Worm (Caenorhabditis elegans) whole organism, early embryonic: ENCODE data around the gene zhit-1.

Experiments
- B0310.2 ChIP-seq: sonication (generic microtip); optimal IDR thresholded peaks from 2 replicates; lab custom pipeline; 2016; ENCODE audit warnings: mild to moderate bottlenecking, missing genetic modification characterization, missing compliant biosample characterization
- F13C5.2 ChIP-seq: sonication (generic microtip); optimal IDR thresholded peaks from 2 replicates; lab custom pipeline; 2017; ENCODE audit warnings: mild to moderate bottlenecking, missing genetic modification characterization, inconsistent platforms, missing compliant biosample characterization
- aly-1 ChIP-seq: sonication (generic microtip); optimal IDR thresholded peaks from 2 replicates; lab custom pipeline; 2016; ENCODE audit warnings: missing genetic modification characterization, missing compliant biosample characterization
- ama-1 ChIP-seq: fragments of 150-350 bp; optimal IDR thresholded peaks from 2 replicates; lab custom pipeline; 2014
- ceh-13 ChIP-seq: fragments of 200-800 bp; sonication (Bioruptor generic); optimal IDR thresholded peaks from 2 replicates; lab custom pipeline; 2018; ENCODE audit warnings: mild to moderate bottlenecking, missing genetic modification characterization, missing compliant biosample characterization
- ceh-36 ChIP-seq: sonication (generic microtip); optimal IDR thresholded peaks from 2 replicates; lab custom pipeline; 2016; ENCODE audit warnings: missing genetic modification characterization, inconsistent platforms, missing compliant biosample characterization
- ets-7 ChIP-seq: sonication (generic microtip); optimal IDR thresholded peaks from 2 replicates; lab custom pipeline; 2016; ENCODE audit warnings: missing genotype, missing genetic modification characterization, missing compliant biosample characterization
- flt-1 ChIP-seq: fragments of 200-800 bp; sonication (Bioruptor generic); IDR thresholded peaks from 2 replicates; pipeline ENCODE4 v1.3.6; 2022; ENCODE audit warnings: missing genetic modification characterization, missing compliant biosample characterization
- hmbx-1 ChIP-seq: sonication (generic microtip); optimal IDR thresholded peaks from 2 replicates; lab custom pipeline; 2016; ENCODE audit warnings: mild to moderate bottlenecking, missing genetic modification characterization, missing compliant biosample characterization
- hmg-4 ChIP-seq: fragments of 200-800 bp; sonication (Bioruptor generic); optimal IDR thresholded peaks from 2 replicates; lab custom pipeline; 2018; ENCODE audit warnings: mild to moderate bottlenecking, missing genetic modification characterization, missing compliant biosample characterization
- hnd-1 ChIP-seq: sonication (generic microtip); optimal IDR thresholded peaks from 2 replicates; lab custom pipeline; 2016; ENCODE audit warnings: missing genetic modification characterization, missing compliant biosample characterization
- pes-1 ChIP-seq: fragments of 200-800 bp; sonication (Bioruptor generic); IDR thresholded peaks from 2 replicates; pipeline ENCODE4 v1.3.6; 2022; ENCODE audit warnings: missing genetic modification reagents, missing genetic modification characterization, missing compliant biosample characterization
- scrt-1 ChIP-seq: fragments of 200-800 bp; sonication (Bioruptor generic); IDR thresholded peaks from 2 replicates; pipeline ENCODE4 v1.3.6; 2022; ENCODE audit warnings: missing genetic modification characterization, missing compliant biosample characterization
- sea-1 ChIP-seq: fragments of 200-800 bp; sonication (Bioruptor generic); conservative IDR thresholded peaks from 2 replicates; pipeline ENCODE4 v1.3.6; 2022; ENCODE audit warnings: missing genetic modification characterization, missing compliant biosample characterization
- tbx-11 ChIP-seq: fragments of 200-800 bp; sonication (Bioruptor generic); IDR thresholded peaks from 2 replicates; pipeline ENCODE4 v1.3.6; 2022; ENCODE audit warnings: missing genetic modification characterization, missing compliant biosample characterization
- tbx-37 ChIP-seq: fragments of 200-800 bp; sonication (Bioruptor generic); conservative IDR thresholded peaks from 2 replicates; pipeline ENCODE4 v1.3.6; 2022; ENCODE audit warnings: missing genetic modification reagents, missing genetic modification characterization, missing compliant biosample characterization
- tra-4 ChIP-seq: sonication (generic microtip); optimal IDR thresholded peaks from 2 replicates; lab custom pipeline; 2017; ENCODE audit warnings: missing genetic modification characterization, missing compliant biosample characterization

The zhit-1 gene

DNA sequence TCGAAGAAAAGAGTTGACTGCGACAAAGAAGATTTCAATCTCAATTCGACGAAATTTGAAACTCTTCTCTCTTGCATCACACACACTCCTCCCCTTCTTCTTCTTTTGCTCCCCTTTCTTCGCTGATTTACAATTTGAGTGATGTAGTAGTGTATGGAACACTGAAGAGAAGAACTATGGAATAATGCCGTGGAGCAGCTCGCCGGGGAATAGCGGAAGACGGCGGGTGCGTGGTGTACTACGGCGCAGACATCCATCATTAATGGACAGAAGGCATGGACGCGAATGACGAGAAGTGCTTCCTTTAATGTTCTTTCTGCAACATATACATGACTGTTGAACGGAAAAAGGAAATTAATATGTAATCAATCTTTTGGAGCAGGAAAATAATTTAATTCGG, 13.5 kb downstream of the zhit-1 start:
- TF ChIP-seq aly-1 (tag; lab: Kevin White, UChicago) = no peak
- TF ChIP-seq sea-1 = no peak
- no peak for TF ChIP-seq tbx-37 (GFP tag; lab: Robert Waterston, UW)
- TF ChIP-seq hmbx-1 (tag; lab: Kevin White, UChicago) = no peak
- TF ChIP-seq ceh-36 (tag; lab: Kevin White, UChicago) = no peak
- no peak for TF ChIP-seq tra-4
- TF ChIP-seq ets-7 (tag; lab: Kevin White, UChicago) = no peak
- no peak for TF ChIP-seq F13C5.2 (tag; lab: Kevin White, UChicago)
- no peak for TF ChIP-seq pes-1 (GFP tag; lab: Robert Waterston, UW)
- TF ChIP-seq flt-1 (GFP tag; lab: Robert Waterston, UW) = no peak
- TF ChIP-seq tbx-11 (GFP tag; lab: Robert Waterston, UW) = no peak
- no peak for TF ChIP-seq B0310.2 (tag; lab: Kevin White, UChicago)
- no peak for TF ChIP-seq hmg-4 (GFP tag; lab: Kevin White, UChicago)
- no peak for TF ChIP-seq hnd-1
- TF ChIP-seq ceh-13 (GFP tag; lab: Kevin White, UChicago) = no peak
- no peak for TF ChIP-seq scrt-1 (GFP tag; lab: Robert Waterston, UW)

DNA sequence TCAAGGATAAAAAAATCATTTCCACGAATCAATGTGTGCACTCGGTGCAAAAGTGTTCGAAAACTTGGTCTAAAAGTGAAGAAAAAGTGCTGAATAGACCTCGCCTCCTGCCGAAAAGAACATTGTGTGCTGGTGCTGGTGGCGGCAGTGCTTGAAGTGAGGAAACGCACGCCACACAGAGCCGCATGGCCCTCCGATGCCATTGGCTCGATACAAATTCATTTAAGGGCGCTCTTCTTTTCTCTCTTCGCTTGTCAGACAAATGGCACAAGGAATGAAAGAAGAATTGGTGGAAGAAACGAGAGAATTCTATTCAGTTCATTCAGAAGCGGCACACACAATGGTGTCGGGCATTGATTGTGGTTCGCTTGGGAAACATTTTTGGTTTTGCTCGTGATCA, 14.0 kb downstream of the zhit-1 start:
- no peak for TF ChIP-seq ets-7 (tag; lab: Kevin White, UChicago)
- no peak for TF ChIP-seq tbx-11 (GFP tag; lab: Robert Waterston, UW)
- no peak for TF ChIP-seq hmbx-1 (tag; lab: Kevin White, UChicago)
- TF ChIP-seq ama-1 (lab: Kevin White, UChicago) = no peak
- no peak for TF ChIP-seq sea-1
- no peak for TF ChIP-seq scrt-1 (GFP tag; lab: Robert Waterston, UW)

DNA sequence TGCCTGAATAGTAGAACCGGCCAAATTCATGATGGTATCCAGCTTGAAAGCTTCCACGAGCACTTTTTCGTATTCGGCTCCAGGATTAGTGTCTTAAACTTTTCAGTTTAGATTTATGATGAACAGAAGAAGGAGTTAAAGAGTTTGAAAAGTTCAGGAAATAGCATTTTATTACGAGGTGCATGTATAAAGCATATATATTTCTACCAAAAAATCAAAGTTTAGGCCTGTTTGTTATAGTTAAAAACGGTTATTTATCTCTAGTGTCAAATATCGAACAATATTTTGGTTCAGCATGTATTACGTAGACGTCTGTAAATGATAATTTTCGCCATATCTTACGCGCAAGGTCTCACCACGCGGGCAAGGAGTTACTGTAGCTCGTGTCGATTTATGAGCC, 15.0 kb downstream of the zhit-1 start, which contains the start of gene klc-2:
TSS of gene klc-2 (minus strand) at position 101 of the 400 bp plus-strand sequence.
- no peak for TF ChIP-seq sea-1
- no peak for TF ChIP-seq pes-1 (GFP tag; lab: Robert Waterston, UW)
- no peak for TF ChIP-seq hmg-4 (GFP tag; lab: Kevin White, UChicago)
- no peak for TF ChIP-seq tra-4
- TF ChIP-seq aly-1 (tag; lab: Kevin White, UChicago) = no peak
- no peak for TF ChIP-seq B0310.2 (tag; lab: Kevin White, UChicago)

DNA sequence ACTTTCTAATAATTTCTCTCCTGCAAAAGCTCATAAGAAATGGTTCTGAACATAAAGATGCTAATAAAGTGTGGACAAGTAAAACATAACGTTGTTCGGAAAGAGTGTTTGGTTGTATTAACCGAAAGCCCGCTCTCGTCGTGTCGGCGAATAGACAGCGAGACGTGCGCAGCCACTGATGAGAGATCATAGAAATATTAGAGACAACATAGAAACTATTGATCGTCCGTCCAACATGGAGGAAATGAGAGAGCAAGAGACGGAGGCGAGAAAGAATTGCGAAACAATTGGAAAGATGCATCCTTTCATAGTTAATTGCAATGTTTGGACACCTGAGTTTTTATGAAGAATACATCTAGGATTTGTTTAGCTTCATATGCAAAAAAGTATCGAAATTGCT, 15.8 kb downstream of the zhit-1 start:
- TF ChIP-seq hmg-4 (GFP tag; lab: Kevin White, UChicago) (no peak), flt-1 (GFP tag; lab: Robert Waterston, UW) (no peak), sea-1 (no peak), tbx-11 (GFP tag; lab: Robert Waterston, UW) (no peak), F13C5.2 (tag; lab: Kevin White, UChicago) (peak; percentile 40), tra-4 (no peak), aly-1 (tag; lab: Kevin White, UChicago) (no peak)

DNA sequence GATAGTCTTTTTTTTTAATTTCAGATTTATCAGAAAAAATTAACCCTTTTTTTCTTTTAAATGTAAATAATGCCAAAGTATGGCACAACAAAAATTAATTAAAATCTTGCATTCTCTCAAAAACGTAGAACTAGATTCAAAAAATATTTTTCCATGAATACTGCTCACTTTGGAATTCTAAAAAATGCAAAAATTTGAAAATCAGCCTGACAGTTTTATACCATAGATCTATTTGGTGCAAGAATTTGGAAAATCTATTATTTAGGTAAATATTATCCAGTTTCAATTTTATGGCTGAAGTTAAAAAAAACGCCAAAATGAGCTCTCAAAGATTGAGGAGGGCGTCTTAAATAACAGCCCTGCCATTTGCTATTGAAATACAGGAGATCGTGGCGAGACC, 16.7 kb downstream of the zhit-1 start:
- no peak for TF ChIP-seq hmbx-1 (tag; lab: Kevin White, UChicago)
- no peak for TF ChIP-seq tbx-11 (GFP tag; lab: Robert Waterston, UW)
- TF ChIP-seq F13C5.2 (tag; lab: Kevin White, UChicago) = no peak
- no peak for TF ChIP-seq ets-7 (tag; lab: Kevin White, UChicago)
- no peak for TF ChIP-seq ceh-13 (GFP tag; lab: Kevin White, UChicago)
- TF ChIP-seq B0310.2 (tag; lab: Kevin White, UChicago) = no peak
- no peak for TF ChIP-seq tra-4
- TF ChIP-seq ama-1 (lab: Kevin White, UChicago) = no peak
- TF ChIP-seq hnd-1 = no peak
- no peak for TF ChIP-seq ceh-36 (tag; lab: Kevin White, UChicago)
- TF ChIP-seq hmg-4 (GFP tag; lab: Kevin White, UChicago) = no peak
- TF ChIP-seq scrt-1 (GFP tag; lab: Robert Waterston, UW) = no peak
- TF ChIP-seq flt-1 (GFP tag; lab: Robert Waterston, UW) = no peak
- TF ChIP-seq sea-1 = no peak
- no peak for TF ChIP-seq aly-1 (tag; lab: Kevin White, UChicago)
- no peak for TF ChIP-seq tbx-37 (GFP tag; lab: Robert Waterston, UW)
- no peak for TF ChIP-seq pes-1 (GFP tag; lab: Robert Waterston, UW)

DNA sequence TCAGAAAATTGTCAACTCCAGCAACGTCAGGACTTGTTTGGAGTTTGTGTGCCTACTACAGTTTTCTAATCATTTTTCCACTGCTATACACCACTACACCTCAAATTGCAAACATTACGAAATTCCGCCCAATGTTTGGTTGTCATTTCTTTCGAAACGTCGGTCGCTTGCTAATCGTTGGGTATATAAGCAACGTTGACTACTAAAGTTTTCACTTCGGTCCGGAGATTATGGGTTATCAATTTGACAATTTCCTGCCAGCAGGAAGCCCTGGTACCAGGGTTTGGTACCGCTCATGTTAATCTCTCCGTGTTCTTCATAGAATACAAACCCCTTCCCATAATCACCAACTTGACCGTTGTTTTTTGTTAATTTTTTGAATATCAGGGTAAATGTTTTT, 20.3 kb downstream of the zhit-1 start:
- TF ChIP-seq sea-1 = no peak
- TF ChIP-seq tbx-37 (GFP tag; lab: Robert Waterston, UW) = no peak
- TF ChIP-seq flt-1 (GFP tag; lab: Robert Waterston, UW) = no peak
- TF ChIP-seq tra-4 = no peak
- TF ChIP-seq scrt-1 (GFP tag; lab: Robert Waterston, UW) = no peak
- no peak for TF ChIP-seq B0310.2 (tag; lab: Kevin White, UChicago)
- no peak for TF ChIP-seq ets-7 (tag; lab: Kevin White, UChicago)
- TF ChIP-seq F13C5.2 (tag; lab: Kevin White, UChicago) = no peak
- no peak for TF ChIP-seq hmbx-1 (tag; lab: Kevin White, UChicago)
- no peak for TF ChIP-seq hmg-4 (GFP tag; lab: Kevin White, UChicago)
- TF ChIP-seq pes-1 (GFP tag; lab: Robert Waterston, UW) = no peak
- TF ChIP-seq ama-1 (lab: Kevin White, UChicago) = no peak
- no peak for TF ChIP-seq aly-1 (tag; lab: Kevin White, UChicago)
- TF ChIP-seq ceh-36 (tag; lab: Kevin White, UChicago) = no peak
- TF ChIP-seq ceh-13 (GFP tag; lab: Kevin White, UChicago) = no peak
- no peak for TF ChIP-seq hnd-1
- no peak for TF ChIP-seq tbx-11 (GFP tag; lab: Robert Waterston, UW)

DNA sequence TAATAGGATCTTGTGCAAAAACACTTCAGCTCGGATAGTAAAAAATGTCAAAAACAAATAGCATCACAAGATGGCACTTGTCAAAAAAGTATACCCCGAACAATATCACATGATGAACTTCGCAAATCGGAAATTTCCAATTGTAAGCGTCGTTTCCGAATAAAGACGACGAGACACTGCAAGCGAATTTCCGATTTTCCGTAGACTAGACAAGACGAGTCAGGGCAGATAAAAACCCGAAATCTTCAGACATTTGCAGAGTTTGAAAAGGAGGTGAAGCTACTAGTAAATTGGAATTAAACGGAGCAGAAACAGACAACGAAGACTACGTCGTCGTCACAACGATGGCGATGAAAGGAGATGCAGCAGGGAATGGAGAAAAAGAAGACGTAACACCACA, 24.7 kb downstream of the zhit-1 start:
- TF ChIP-seq hnd-1 (no peak), aly-1 (tag; lab: Kevin White, UChicago) (no peak), sea-1 (no peak), hmg-4 (GFP tag; lab: Kevin White, UChicago) (no peak), F13C5.2 (tag; lab: Kevin White, UChicago) (no peak), flt-1 (GFP tag; lab: Robert Waterston, UW) (no peak), tbx-37 (GFP tag; lab: Robert Waterston, UW) (no peak), B0310.2 (tag; lab: Kevin White, UChicago) (no peak), tra-4 (no peak), ets-7 (tag; lab: Kevin White, UChicago) (no peak), hmbx-1 (tag; lab: Kevin White, UChicago) (no peak)
